Worm (Caenorhabditis elegans) whole organism, L3 larva: Measurements from ENCODE around the gene Y53F4B.10.
A peak's percentile ranks its signal among the peaks of the same experiment; 100 is the strongest.

Experiments used
- R02D3.7 ChIP-seq: fragments of 150-350 bp; optimal IDR thresholded peaks from 2 replicates; lab custom pipeline; 2014; ENCODE audit warnings: missing biosample characterization, missing genetic modification characterization
- ZK546.5 ChIP-seq: sonication (generic microtip); optimal IDR thresholded peaks from 2 replicates; lab custom pipeline; 2017; ENCODE audit warnings: missing biosample characterization, missing genetic modification characterization
- ama-1 ChIP-seq: fragments of 150-350 bp; optimal IDR thresholded peaks from 2 replicates; lab custom pipeline; 2018
- ceh-16 ChIP-seq: sonication (generic microtip); optimal IDR thresholded peaks from 2 replicates; lab custom pipeline; 2017; ENCODE audit warnings: missing biosample characterization, missing genetic modification characterization
- ceh-82 ChIP-seq: fragments of 150-350 bp; optimal IDR thresholded peaks from 2 replicates; lab custom pipeline; 2014; ENCODE audit warnings: missing biosample characterization, missing genetic modification characterization
- daf-12 ChIP-seq: fragments of 150-350 bp; optimal IDR thresholded peaks from 2 replicates; lab custom pipeline; 2014; ENCODE audit warnings: missing biosample characterization, missing genetic modification reagents, missing genetic modification characterization
- elt-2 ChIP-seq: sonication (generic microtip); optimal IDR thresholded peaks from 2 replicates; lab custom pipeline; 2016; ENCODE audit warnings: missing genetic modification reagents, mild to moderate bottlenecking, missing genetic modification characterization, missing compliant biosample characterization
- elt-3 ChIP-seq, 3 experiments: fragments of 150-350 bp in 1 of 3; sonication (generic microtip) in 2 of 3; optimal IDR thresholded peaks; 2 replicates in 2 of 3; 4 replicates in 1 of 3; lab custom pipeline; 2014 to 2017; ENCODE audit warnings: missing biosample characterization in 3 of 3, missing genetic modification characterization in 3 of 3
- eor-1 ChIP-seq, 2 experiments: fragments of 150-350 bp; optimal IDR thresholded peaks; 2 replicates each; lab custom pipeline; 2014 to 2018; ENCODE audit warnings: missing biosample characterization in 2 of 2, missing genetic modification characterization in 2 of 2
- fkh-10 ChIP-seq: sonication (generic microtip); optimal IDR thresholded peaks from 2 replicates; lab custom pipeline; 2017; ENCODE audit warnings: missing biosample characterization, missing genetic modification reagents, missing genetic modification characterization
- fkh-2 ChIP-seq: fragments of 150-350 bp; optimal IDR thresholded peaks from 2 replicates; lab custom pipeline; 2014; ENCODE audit warnings: missing biosample characterization, missing genetic modification reagents, missing genetic modification characterization
- fos-1 ChIP-seq: fragments of 150-350 bp; optimal IDR thresholded peaks from 2 replicates; lab custom pipeline; 2014; ENCODE audit warnings: missing biosample characterization, missing genetic modification characterization
- hmg-11 ChIP-seq: sonication (generic microtip); optimal IDR thresholded peaks from 2 replicates; lab custom pipeline; 2016; ENCODE audit warnings: missing genetic modification characterization, missing compliant biosample characterization
- jun-1 ChIP-seq: fragments of 150-350 bp; optimal IDR thresholded peaks from 2 replicates; lab custom pipeline; 2014; ENCODE audit warnings: missing biosample characterization, missing genetic modification reagents, missing genetic modification characterization
- lin-39 ChIP-seq: fragments of 150-350 bp; optimal IDR thresholded peaks from 2 replicates; lab custom pipeline; 2018; ENCODE audit warnings: missing biosample characterization, missing genetic modification reagents, missing genetic modification characterization
- lsy-12 ChIP-seq: sonication (generic microtip); optimal IDR thresholded peaks from 2 replicates; lab custom pipeline; 2016; ENCODE audit warnings: mild to moderate bottlenecking, missing genetic modification characterization, missing compliant biosample characterization
- mdl-1 ChIP-seq: fragments of 150-350 bp; optimal IDR thresholded peaks from 2 replicates; lab custom pipeline; 2014; ENCODE audit warnings: missing biosample characterization, missing genetic modification characterization
- mml-1 ChIP-seq: fragments of 150-350 bp; sonication (generic microtip); optimal IDR thresholded peaks from 3 replicates; lab custom pipeline; 2014; ENCODE audit warnings: missing biosample characterization, missing genetic modification characterization
- nfya-1 ChIP-seq: sonication (generic microtip); optimal IDR thresholded peaks from 2 replicates; lab custom pipeline; 2017; ENCODE audit warnings: missing genetic modification characterization, mild to moderate bottlenecking, missing compliant biosample characterization, antibody characterized with exemption, moderate library complexity; ENCODE audit not compliant: insufficient read depth
- nhr-11 ChIP-seq: fragments of 150-350 bp; optimal IDR thresholded peaks from 2 replicates; lab custom pipeline; 2014; ENCODE audit warnings: missing biosample characterization, missing genetic modification characterization
- nhr-237 ChIP-seq: fragments of 150-350 bp; optimal IDR thresholded peaks from 2 replicates; lab custom pipeline; 2014; ENCODE audit warnings: missing biosample characterization, missing genetic modification characterization
- nhr-28 ChIP-seq: fragments of 150-350 bp; optimal IDR thresholded peaks from 2 replicates; lab custom pipeline; 2014; ENCODE audit warnings: missing biosample characterization, missing genetic modification characterization
- nhr-76 ChIP-seq: fragments of 150-350 bp; sonication (generic microtip); optimal IDR thresholded peaks from 5 replicates; lab custom pipeline; 2014; ENCODE audit warnings: missing biosample characterization, missing genetic modification characterization
- pqm-1 ChIP-seq: fragments of 150-350 bp; optimal IDR thresholded peaks from 2 replicates; lab custom pipeline; 2017; ENCODE audit warnings: missing biosample characterization, missing genetic modification characterization, inconsistent platforms
- skn-1 ChIP-seq: fragments of 150-350 bp; optimal IDR thresholded peaks from 2 replicates; lab custom pipeline; 2014; ENCODE audit warnings: missing biosample characterization, missing genetic modification characterization
- snpc-4 ChIP-seq: fragments of 150-350 bp; optimal IDR thresholded peaks from 2 replicates; lab custom pipeline; 2014; ENCODE audit warnings: missing biosample characterization, missing genetic modification characterization
- tbx-2 ChIP-seq: sonication (generic microtip); optimal IDR thresholded peaks from 2 replicates; lab custom pipeline; 2016; ENCODE audit warnings: mild to moderate bottlenecking, missing genetic modification characterization, missing compliant biosample characterization
- unc-39 ChIP-seq: sonication (generic microtip); optimal IDR thresholded peaks from 4 replicates; lab custom pipeline; 2017; ENCODE audit warnings: missing biosample characterization, missing genetic modification characterization
- unc-62 ChIP-seq: fragments of 150-350 bp; sonication (generic microtip); optimal IDR thresholded peaks from 4 replicates; lab custom pipeline; 2014; ENCODE audit warnings: missing biosample characterization, missing genetic modification reagents, missing genetic modification characterization
- zag-1 ChIP-seq: fragments of 150-350 bp; optimal IDR thresholded peaks from 2 replicates; lab custom pipeline; 2014; ENCODE audit warnings: missing biosample characterization, missing genetic modification characterization
- ztf-11 ChIP-seq: fragments of 150-350 bp; optimal IDR thresholded peaks from 2 replicates; lab custom pipeline; 2014; ENCODE audit warnings: missing biosample characterization, missing genetic modification characterization
- ztf-4 ChIP-seq: fragments of 150-350 bp; optimal IDR thresholded peaks from 2 replicates; lab custom pipeline; 2014; ENCODE audit warnings: missing biosample characterization, missing genetic modification characterization

The Y53F4B.10 gene

DNA sequence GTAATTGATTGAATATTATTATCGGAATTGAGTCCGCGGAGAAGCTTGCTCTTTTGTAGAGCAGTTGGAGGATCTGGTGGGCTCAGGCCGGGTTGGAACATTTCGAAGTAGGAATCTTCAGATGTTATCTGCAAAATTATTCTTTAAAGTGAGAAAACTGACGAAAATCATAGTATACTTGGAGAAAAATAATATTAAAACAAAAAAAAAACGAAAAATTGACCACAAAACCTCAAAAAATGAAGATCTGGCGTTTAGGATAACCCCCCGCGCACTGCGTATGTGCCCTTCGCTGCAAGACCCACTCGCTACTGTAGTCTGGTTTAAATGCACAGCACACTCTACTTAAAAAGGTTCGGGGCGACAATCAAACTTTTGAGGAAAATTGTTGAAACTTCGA is at the start of gene Y53F4B.10:
Gene Y53F4B.10 (minus strand): TSS at position 101 of the 400 bp plus-strand sequence.
- TF ChIP-seq fkh-10 (GFP tag; lab: Kevin White, UChicago) (no peak), nhr-76 (tag; lab: Kevin White, UChicago) (no peak), ztf-4 (no peak), eor-1 (tag; optimal IDR thresholded peaks at IDR 0.05; lab: Kevin White, UChicago) (no peak), ZK546.5 (tag; lab: Kevin White, UChicago) (no peak), ztf-11 (tag; lab: Kevin White, UChicago) (no peak), ceh-82 (tag; lab: Kevin White, UChicago) (no peak), hmg-11 (tag; lab: Kevin White, UChicago) (no peak), nhr-28 (tag; lab: Kevin White, UChicago) (no peak), daf-12 (no peak), snpc-4 (tag; lab: Kevin White, UChicago) (no peak), elt-3 (tag; optimal IDR thresholded peaks at IDR 0.05; lab: Kevin White, UChicago) (no peak), nfya-1 (tag; lab: Kevin White, UChicago) (no peak), mml-1 (tag; lab: Kevin White, UChicago) (no peak)

DNA sequence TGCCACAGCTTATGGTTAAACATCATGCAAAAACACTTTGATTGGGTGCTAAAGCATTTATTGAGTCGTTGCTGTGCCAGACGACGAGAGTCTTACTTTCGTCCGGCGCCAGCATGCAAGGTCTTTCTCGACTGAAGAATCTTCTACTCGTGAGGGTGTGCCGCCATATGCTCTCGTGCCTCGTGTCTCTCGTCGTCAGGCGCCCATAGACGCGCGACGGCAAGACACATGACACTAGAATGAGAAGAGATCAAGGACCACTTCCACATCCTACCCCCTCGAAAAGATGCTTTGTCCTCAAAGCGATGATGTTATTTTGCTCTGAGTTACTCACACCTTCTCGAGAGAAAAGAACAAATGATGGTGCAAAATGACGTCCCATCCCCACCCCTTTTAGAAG is 39.5 kb upstream of the Y53F4B.10 start:
- peak; percentile 50 for TF ChIP-seq lin-39 (tag; lab: Kevin White, UChicago)

DNA sequence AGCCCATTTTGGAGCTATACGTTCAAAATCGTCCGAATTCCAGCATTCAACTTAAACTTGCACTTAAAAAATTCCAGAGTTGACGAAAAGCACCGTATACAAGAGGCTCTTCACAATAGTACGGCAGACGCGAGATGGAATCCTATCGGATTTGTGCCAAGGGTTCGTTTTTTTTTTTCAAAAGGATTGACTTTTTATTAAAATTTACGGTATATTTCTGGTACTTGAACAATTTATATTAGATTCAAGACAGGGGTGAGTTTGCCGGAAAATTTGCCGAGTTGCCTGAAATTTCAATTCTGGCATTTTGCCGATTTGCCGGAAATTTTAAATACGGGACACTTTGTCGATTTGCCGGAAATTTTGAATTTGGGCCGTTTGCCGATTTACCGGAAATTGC is 39.0 kb upstream of the Y53F4B.10 start:
- TF ChIP-seq nhr-76 (tag; lab: Kevin White, UChicago) (no peak), fkh-10 (GFP tag; lab: Kevin White, UChicago) (no peak), pqm-1 (tag; lab: Kevin White, UChicago) (no peak), nhr-11 (tag; lab: Kevin White, UChicago) (no peak), ztf-11 (tag; lab: Kevin White, UChicago) (no peak), ZK546.5 (tag; lab: Kevin White, UChicago) (no peak), snpc-4 (tag; lab: Kevin White, UChicago) (no peak), jun-1 (tag; lab: Kevin White, UChicago) (no peak), tbx-2 (tag; lab: Kevin White, UChicago) (no peak), ama-1 (no peak), unc-62 (GFP tag; lab: Kevin White, UChicago) (no peak)
- TF ChIP-seq, all 47 proteins: peak for 0

DNA sequence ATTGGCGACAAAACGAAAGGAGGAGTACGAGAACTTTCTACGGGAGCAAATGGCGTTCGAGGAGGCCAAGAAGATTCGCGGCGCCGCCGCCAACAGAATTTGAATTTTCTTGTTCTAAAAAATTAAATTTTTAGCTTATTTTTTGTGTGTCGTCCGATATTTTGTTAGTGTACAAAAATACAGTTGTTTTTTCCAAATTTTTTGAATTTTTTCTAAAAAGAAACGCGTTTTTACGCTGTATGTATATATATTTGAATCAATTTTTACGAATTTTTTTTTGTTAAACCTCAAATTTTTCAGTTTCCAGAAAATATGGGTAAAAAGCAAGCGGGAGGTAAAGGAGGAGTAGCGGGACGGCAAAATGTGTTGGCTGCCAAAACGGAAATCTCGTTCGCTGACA is 35.8 kb upstream of the Y53F4B.10 start, which contains the start of gene trip-4:
Gene trip-4 (plus strand): TSS at position 301 of the 400 bp plus-strand sequence.
- TF ChIP-seq fos-1 (tag; lab: Kevin White, UChicago) = no peak
- no peak for TF ChIP-seq mdl-1
- no peak for TF ChIP-seq zag-1 (tag; lab: Kevin White, UChicago)
- TF ChIP-seq lsy-12 (tag; lab: Kevin White, UChicago) = no peak
- no peak for TF ChIP-seq nhr-237 (tag; lab: Kevin White, UChicago)
- TF ChIP-seq fkh-10 (GFP tag; lab: Kevin White, UChicago) = no peak
- TF ChIP-seq fkh-2 (tag; lab: Kevin White, UChicago) = no peak
- no peak for TF ChIP-seq unc-39 (tag; lab: Kevin White, UChicago)
- no peak for TF ChIP-seq daf-12
- TF ChIP-seq elt-2 (tag; lab: Kevin White, UChicago) = no peak
- TF ChIP-seq skn-1 (tag; lab: Kevin White, UChicago) = no peak
- no peak for TF ChIP-seq snpc-4 (tag; lab: Kevin White, UChicago)
- TF ChIP-seq ceh-16 (tag; lab: Kevin White, UChicago) = no peak
- TF ChIP-seq R02D3.7 (tag; lab: Kevin White, UChicago) = no peak
- no peak for TF ChIP-seq lin-39 (tag; lab: Kevin White, UChicago)

DNA sequence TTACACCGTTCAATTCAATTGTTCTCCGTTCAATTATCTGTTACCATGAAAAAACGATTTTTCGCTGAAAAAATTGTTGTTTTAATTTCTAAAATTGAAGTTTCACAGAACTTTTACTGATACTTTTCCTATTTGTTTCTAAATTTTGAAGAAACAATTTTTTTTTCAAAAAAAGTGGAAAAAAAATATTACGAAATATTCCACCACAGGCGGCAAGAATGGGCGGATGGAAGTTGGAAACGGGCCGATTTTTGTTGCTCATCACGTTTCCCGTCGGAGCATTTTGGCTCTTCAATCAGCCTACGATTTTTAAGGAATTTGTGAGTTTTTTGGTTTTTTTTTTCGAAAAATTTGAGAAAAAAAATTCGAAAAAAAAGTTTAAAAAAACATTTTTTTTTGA is 34.5 kb upstream of the Y53F4B.10 start, which contains the start of gene Y53F4B.14:
Gene Y53F4B.14 (plus strand): TSS at position 210 of the 400 bp plus-strand sequence.
- TF ChIP-seq ceh-82 (tag; lab: Kevin White, UChicago) (no peak), mdl-1 (no peak)
- TF ChIP-seq, all 47 proteins: peak for 0

DNA sequence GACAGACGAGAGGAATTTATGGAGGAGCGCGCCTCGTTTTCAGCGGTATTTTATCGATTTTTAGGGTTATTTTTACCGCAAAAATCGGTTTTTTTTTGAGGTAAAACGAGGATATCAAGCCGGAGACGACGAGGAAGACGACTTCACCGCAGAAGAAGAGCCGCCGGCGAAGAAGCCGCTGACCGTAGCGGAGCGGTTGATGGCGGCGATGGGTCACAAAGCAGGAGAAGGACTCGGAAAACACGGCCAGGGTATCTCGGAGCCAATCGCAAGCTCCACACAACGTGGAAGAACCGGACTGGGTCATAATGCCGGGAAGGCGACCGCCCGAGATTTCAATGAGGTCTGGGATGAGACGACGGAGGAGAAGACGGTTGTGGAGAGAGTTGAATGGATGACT is 23.1 kb upstream of the Y53F4B.10 start:
- no peak for TF ChIP-seq hmg-11 (tag; lab: Kevin White, UChicago)
- TF ChIP-seq nhr-237 (tag; lab: Kevin White, UChicago) = no peak
- no peak for TF ChIP-seq eor-1 (tag; optimal IDR thresholded peaks at IDR 0.05; lab: Kevin White, UChicago)
- TF ChIP-seq, all 47 proteins: peak for 0
